Fruit fly (Drosophila melanogaster) whole organism, embryonic: ENCODE data around the gene scaf6.

Experiments used
- B-H2 ChIP-seq: fragments of 200-800 bp; sonication (Bioruptor generic); optimal IDR thresholded peaks from 2 replicates; lab custom pipeline; 2018; ENCODE audit warnings: missing biosample characterization, mild to moderate bottlenecking, missing genetic modification characterization
- Bdp1 ChIP-seq: fragments of 200-800 bp; sonication (Bioruptor generic); optimal IDR thresholded peaks from 3 replicates; lab custom pipeline; 2016; ENCODE audit warnings: missing biosample characterization, missing genetic modification characterization
- C15 ChIP-seq: fragments of 200-800 bp; sonication (Bioruptor generic); IDR thresholded peaks from 3 replicates; pipeline ENCODE4 v1.3.6; 2022; ENCODE audit warnings: missing biosample characterization, missing genetic modification characterization
- CG12071 ChIP-seq: fragments of 200-800 bp; sonication (Bioruptor generic); optimal IDR thresholded peaks from 3 replicates; lab custom pipeline; 2018; ENCODE audit warnings: missing biosample characterization, mild to moderate bottlenecking, missing genetic modification characterization
- CG13775 ChIP-seq: fragments of 200-800 bp; sonication (Bioruptor generic); optimal IDR thresholded peaks from 3 replicates; lab custom pipeline; 2017; ENCODE audit warnings: missing biosample characterization, mild to moderate bottlenecking, missing genetic modification characterization
- CG14050 ChIP-seq: fragments of 200-800 bp; sonication (Bioruptor generic); IDR thresholded peaks from 3 replicates; pipeline ENCODE4 v1.3.6; 2022; ENCODE audit warnings: missing biosample characterization, missing genetic modification characterization
- CG14965 ChIP-seq: fragments of 200-800 bp; sonication (Bioruptor generic); optimal IDR thresholded peaks from 2 replicates; lab custom pipeline; 2016; ENCODE audit warnings: missing biosample characterization, missing genetic modification characterization, borderline replicate concordance
- CG15696 ChIP-seq: fragments of 200-800 bp; sonication (Bioruptor generic); optimal IDR thresholded peaks from 2 replicates; lab custom pipeline; 2019; ENCODE audit warnings: missing biosample characterization, mild to moderate bottlenecking, missing genetic modification characterization, moderate library complexity
- CG32767 ChIP-seq: fragments of 200-800 bp; sonication (Bioruptor generic); IDR thresholded peaks from 2 replicates; pipeline ENCODE4 v1.3.6; 2022; ENCODE audit warnings: missing biosample characterization, missing genetic modification characterization
- CG32772 ChIP-seq: fragments of 200-800 bp; sonication (Bioruptor generic); IDR thresholded peaks from 2 replicates; pipeline ENCODE4 v1.3.6; 2022; ENCODE audit warnings: missing biosample characterization, missing genetic modification characterization
- CG33557 ChIP-seq: fragments of 200-800 bp; sonication (Bioruptor generic); optimal IDR thresholded peaks from 2 replicates; lab custom pipeline; 2019; ENCODE audit warnings: missing biosample characterization, mild to moderate bottlenecking, missing genetic modification characterization, moderate library complexity
- CG4424 ChIP-seq: fragments of 200-800 bp; sonication (Bioruptor generic); optimal IDR thresholded peaks from 3 replicates; lab custom pipeline; 2016; ENCODE audit warnings: missing biosample characterization, missing genetic modification characterization
- CG4617 ChIP-seq: fragments of 200-800 bp; sonication (Bioruptor generic); optimal IDR thresholded peaks from 3 replicates; lab custom pipeline; 2016; ENCODE audit warnings: missing biosample characterization, missing genetic modification characterization, borderline replicate concordance
- CG4730 ChIP-seq: fragments of 200-800 bp; sonication (Bioruptor generic); IDR thresholded peaks from 2 replicates; pipeline ENCODE4 v1.3.6; 2022; ENCODE audit warnings: missing biosample characterization, missing genetic modification characterization
- CG4820 ChIP-seq: fragments of 200-800 bp; sonication (Bioruptor generic); optimal IDR thresholded peaks from 3 replicates; lab custom pipeline; 2016; ENCODE audit warnings: missing biosample characterization, missing genetic modification characterization
- CG6254 ChIP-seq: fragments of 200-800 bp; sonication (Bioruptor generic); optimal IDR thresholded peaks from 3 replicates; lab custom pipeline; 2017; ENCODE audit warnings: mild to moderate bottlenecking, missing biosample characterization, missing genetic modification reagents, missing genetic modification characterization
- CG7372 ChIP-seq: fragments of 200-800 bp; sonication (Bioruptor generic); IDR thresholded peaks from 2 replicates; pipeline ENCODE4 v1.3.6; 2022; ENCODE audit warnings: missing biosample characterization, missing genetic modification characterization
- CG8388 ChIP-seq: fragments of 200-800 bp; sonication (Bioruptor generic); optimal IDR thresholded peaks from 2 replicates; lab custom pipeline; 2019; ENCODE audit warnings: missing biosample characterization, mild to moderate bottlenecking, missing genetic modification characterization, moderate library complexity
- CG8478 ChIP-seq: fragments of >200 bp; optimal IDR thresholded peaks from 2 replicates; lab custom pipeline; 2018
- CG9727 ChIP-seq: fragments of 200-800 bp; sonication (Bioruptor generic); optimal IDR thresholded peaks from 3 replicates; lab custom pipeline; 2017; ENCODE audit warnings: missing biosample characterization, mild to moderate bottlenecking, missing genetic modification characterization
- Dbx ChIP-seq: fragments of 200-800 bp; sonication (Bioruptor generic); IDR thresholded peaks from 3 replicates; pipeline ENCODE4 v1.3.6; 2022; ENCODE audit warnings: missing biosample characterization, missing genetic modification characterization
- Doc3 ChIP-seq: fragments of 200-800 bp; sonication (Bioruptor generic); IDR thresholded peaks from 3 replicates; pipeline ENCODE4 v1.3.6; 2022; ENCODE audit warnings: missing biosample characterization, missing genetic modification characterization; ENCODE audit not compliant: partially characterized antibody
- Eip74EF ChIP-seq, 2 experiments: fragments of 200-800 bp in 1 of 2; fragments of >200 bp in 1 of 2; sonication (Bioruptor generic) in 1 of 2; optimal IDR thresholded peaks; 2 replicates each; lab custom pipeline; 2017 to 2019; ENCODE audit warnings: missing biosample characterization in 2 of 2, missing genetic modification characterization in 2 of 2, mild to moderate bottlenecking in 1 of 2, moderate library complexity in 1 of 2
- Ets65A ChIP-seq: fragments of 200-800 bp; sonication (Bioruptor generic); peaks from one replicate; lab custom pipeline; 2016; ENCODE audit warnings: missing biosample characterization, missing genetic modification characterization
- Ets97D ChIP-seq: fragments of 200-800 bp; sonication (Bioruptor generic); optimal IDR thresholded peaks from 3 replicates; lab custom pipeline; 2016; ENCODE audit warnings: missing biosample characterization, missing genetic modification characterization
- HmgD ChIP-seq: fragments of 200-800 bp; sonication (Bioruptor generic); optimal IDR thresholded peaks from 3 replicates; lab custom pipeline; 2016; ENCODE audit warnings: missing biosample characterization, missing genetic modification characterization
- Max ChIP-seq: fragments of 200-800 bp; sonication (Bioruptor generic); optimal IDR thresholded peaks from 2 replicates; lab custom pipeline; 2016; ENCODE audit warnings: missing biosample characterization, mild to moderate bottlenecking, missing genetic modification characterization
- Stat92E ChIP-seq, 3 experiments: fragments of >200 bp in 2 of 3; fragments of 200-800 bp in 1 of 3; sonication (Bioruptor generic) in 1 of 3; optimal IDR thresholded peaks; 2 replicates each; lab custom pipeline; 2017 to 2019; ENCODE audit warnings: missing biosample characterization in 3 of 3, missing genetic modification characterization in 3 of 3, mild to moderate bottlenecking in 1 of 3, moderate library complexity in 1 of 3
- al ChIP-seq: fragments of 200-800 bp; sonication (Bioruptor generic); IDR thresholded peaks from 2 replicates; pipeline ENCODE4 v1.3.6; 2022; ENCODE audit warnings: missing biosample characterization, missing genetic modification characterization
- ato ChIP-seq: fragments of 200-800 bp; sonication (Bioruptor generic); IDR thresholded peaks from 2 replicates; pipeline ENCODE4 v1.3.6; 2022; ENCODE audit warnings: missing biosample characterization, missing genetic modification characterization; ENCODE audit not compliant: partially characterized antibody
- chm ChIP-seq: fragments of 200-800 bp; sonication (Bioruptor generic); IDR thresholded peaks from 2 replicates; pipeline ENCODE4 v1.3.6; 2022; ENCODE audit warnings: missing biosample characterization, missing genetic modification characterization
- ci ChIP-seq: fragments of 200-800 bp; sonication (Bioruptor generic); IDR thresholded peaks from 3 replicates; pipeline ENCODE4 v1.3.6; 2022; ENCODE audit warnings: missing biosample characterization, missing genetic modification characterization
- crol ChIP-seq: fragments of 200-800 bp; sonication (Bioruptor generic); IDR thresholded peaks from 2 replicates; pipeline ENCODE4 v1.3.6; 2022; ENCODE audit warnings: missing biosample characterization, missing genetic modification characterization
- dysf ChIP-seq: fragments of 200-800 bp; sonication (Bioruptor generic); IDR thresholded peaks from 3 replicates; pipeline ENCODE4 v1.3.6; 2022; ENCODE audit warnings: missing biosample characterization, missing genetic modification characterization
- ems ChIP-seq: fragments of 200-800 bp; sonication (Bioruptor generic); optimal IDR thresholded peaks from 3 replicates; lab custom pipeline; 2016; ENCODE audit warnings: missing biosample characterization, missing genetic modification characterization
- en ChIP-seq: fragments of 200-800 bp; sonication (Bioruptor generic); optimal IDR thresholded peaks from 2 replicates; lab custom pipeline; 2016; ENCODE audit warnings: missing biosample characterization, missing genetic modification characterization
- exex ChIP-seq: fragments of 200-800 bp; sonication (Bioruptor generic); optimal IDR thresholded peaks from 4 replicates; lab custom pipeline; 2018; ENCODE audit warnings: missing biosample characterization, mild to moderate bottlenecking, missing genetic modification characterization, moderate library complexity
- eyg ChIP-seq: fragments of 200-800 bp; sonication (Bioruptor generic); optimal IDR thresholded peaks from 3 replicates; lab custom pipeline; 2016; ENCODE audit warnings: missing biosample characterization, missing genetic modification characterization
- fu2 ChIP-seq: fragments of 200-800 bp; sonication (Bioruptor generic); optimal IDR thresholded peaks from 2 replicates; lab custom pipeline; 2016; ENCODE audit warnings: missing biosample characterization, missing genetic modification characterization
- gce ChIP-seq: fragments of 200-800 bp; sonication (Bioruptor generic); IDR thresholded peaks from 3 replicates; pipeline ENCODE4 v1.3.6; 2022; ENCODE audit warnings: missing biosample characterization, missing genetic modification characterization
- gem ChIP-seq: fragments of 200-800 bp; sonication (Bioruptor generic); optimal IDR thresholded peaks from 2 replicates; lab custom pipeline; 2019; ENCODE audit warnings: missing biosample characterization, mild to moderate bottlenecking, missing genetic modification characterization, moderate library complexity
- gro ChIP-seq: fragments of 200-800 bp; sonication (Bioruptor generic); optimal IDR thresholded peaks from 2 replicates; lab custom pipeline; 2016; ENCODE audit warnings: missing biosample characterization, missing genetic modification characterization
- gsb-n ChIP-seq: fragments of 200-800 bp; sonication (Bioruptor generic); optimal IDR thresholded peaks from 3 replicates; lab custom pipeline; 2018; ENCODE audit warnings: missing biosample characterization, mild to moderate bottlenecking, missing genetic modification characterization
- h ChIP-seq: fragments of >200 bp; optimal IDR thresholded peaks from 2 replicates; lab custom pipeline; 2017
- insv ChIP-seq, 2 experiments: fragments of 200-800 bp; sonication (Bioruptor generic); optimal IDR thresholded peaks; 3 replicates each; lab custom pipeline; 2016 to 2018; ENCODE audit warnings: missing biosample characterization in 2 of 2, missing genetic modification characterization in 2 of 2
- klu ChIP-seq: fragments of 200-800 bp; sonication (Bioruptor generic); IDR thresholded peaks from 2 replicates; pipeline ENCODE4 v1.3.6; 2022; ENCODE audit warnings: missing biosample characterization, missing genetic modification characterization
- kni ChIP-seq: fragments of 200-800 bp; sonication (Bioruptor generic); optimal IDR thresholded peaks from 3 replicates; lab custom pipeline; 2017; ENCODE audit warnings: mild to moderate bottlenecking, missing biosample characterization, missing genetic modification reagents, missing genetic modification characterization
- pan ChIP-seq, 4 experiments: fragments of >200 bp in 3 of 4; fragments of 200-800 bp in 1 of 4; sonication (Bioruptor generic) in 1 of 4; optimal IDR thresholded peaks in 3 of 4; IDR thresholded peaks in 1 of 4; 2 replicates each; pipeline versions ENCODE4 v1.3.6 to Lab custom; 2017 to 2022; ENCODE audit warnings: missing biosample characterization in 2 of 4, missing genetic modification characterization in 2 of 4, mixed read lengths in 1 of 4
- pnt ChIP-seq: fragments of 200-800 bp; sonication (Bioruptor generic); optimal IDR thresholded peaks from 3 replicates; lab custom pipeline; 2016; ENCODE audit warnings: missing biosample characterization, missing genetic modification characterization
- tgo ChIP-seq: fragments of 200-800 bp; sonication (Bioruptor generic); IDR thresholded peaks from 3 replicates; pipeline ENCODE4 v1.3.6; 2022; ENCODE audit warnings: missing biosample characterization, missing genetic modification characterization

Gene scaf6

dm6 chr3L:17004765-17005414 lies 37.5 kb downstream of the scaf6 start:
- no peak for TF ChIP-seq ems (GFP tag; lab: Kevin White, UChicago)
- TF ChIP-seq HmgD = no peak
- TF ChIP-seq CG14050 (GFP tag; lab: Robert Waterston, UW) = 0 out of 3 replicates have a peak, but pooled peaks have one; percentile 19
- no peak for TF ChIP-seq h (lab: Kevin White, UChicago)
- no peak for TF ChIP-seq Dbx (GFP tag; lab: Robert Waterston, UW)
- no peak for TF ChIP-seq gsb-n (tag; lab: Kevin White, UChicago)
- TF ChIP-seq insv (GFP tag; optimal IDR thresholded peaks at IDR 0.05; lab: Kevin White, UChicago) = no peak
- peak; percentile 30 for TF ChIP-seq en
- TF ChIP-seq CG12071 (GFP tag; lab: Kevin White, UChicago) = no peak
- 0 out of 3 replicates have a peak, but pooled peaks have one; percentile 26 for TF ChIP-seq ci (GFP tag; lab: Robert Waterston, UW)
- no peak for TF ChIP-seq CG4424 (GFP tag; lab: Kevin White, UChicago)
- TF ChIP-seq Stat92E (GFP tag; optimal IDR thresholded peaks at IDR 0.05; lab: Kevin White, UChicago) = no peak
- TF ChIP-seq gem (tag; lab: Kevin White, UChicago) = no peak
- no peak for TF ChIP-seq eyg
- TF ChIP-seq tgo (GFP tag; lab: Robert Waterston, UW) = peak; percentile 34; the same call in 1 of the 3 replicates
- TF ChIP-seq CG7372 (GFP tag; lab: Robert Waterston, UW) = peak; percentile 44
- peak; percentile 79 for TF ChIP-seq crol (GFP tag; lab: Robert Waterston, UW)
- TF ChIP-seq kni (GFP tag; lab: Kevin White, UChicago) = peak; percentile 3
- peak; percentile 25 for TF ChIP-seq CG15696 (tag; lab: Kevin White, UChicago)
- TF ChIP-seq CG4820 (GFP tag; lab: Kevin White, UChicago) = no peak
- TF ChIP-seq gce (GFP tag; lab: Robert Waterston, UW) = 0 out of 3 replicates have a peak, but pooled peaks have one; percentile 35
- no peak for TF ChIP-seq pan (optimal IDR thresholded peaks at IDR 0.05; lab: Kevin White, UChicago)
- peak in 1 of 2 experiments; percentile 17 for TF ChIP-seq pan (GFP tag; optimal IDR thresholded peaks at IDR 0.05 in 1 of 2, IDR thresholded peaks at IDR 0.05 in 1 of 2)
- TF ChIP-seq Eip74EF (GFP tag; optimal IDR thresholded peaks at IDR 0.05; lab: Kevin White, UChicago) = no peak
- no peak for TF ChIP-seq CG13775 (GFP tag; lab: Kevin White, UChicago)
- TF ChIP-seq CG8478 (lab: Kevin White, UChicago) = no peak
- TF ChIP-seq CG14965 = no peak
- no peak for TF ChIP-seq gro (GFP tag; lab: Kevin White, UChicago)
- TF ChIP-seq CG32767 (GFP tag; lab: Robert Waterston, UW) = no peak; the same call in 1 of the 2 replicates
- TF ChIP-seq CG33557 (GFP tag; lab: Kevin White, UChicago) = peak; percentile 20
- TF ChIP-seq ato (GFP tag; lab: Robert Waterston, UW) = no peak
- TF ChIP-seq C15 (GFP tag; lab: Robert Waterston, UW) = 0 out of 3 replicates have a peak, but pooled peaks have one; percentile 41
- TF ChIP-seq CG4730 = 0 out of 2 replicates have a peak, but pooled peaks have one; percentile 3
- TF ChIP-seq CG32772 (GFP tag; lab: Robert Waterston, UW) = peak; percentile 56; the same call in 1 of the 2 replicates
- no peak for TF ChIP-seq CG8388 (GFP tag; lab: Kevin White, UChicago)
- 0 out of 2 replicates have a peak, but pooled peaks have one; percentile 6 for TF ChIP-seq klu (GFP tag; lab: Robert Waterston, UW)
- TF ChIP-seq dysf (GFP tag; lab: Robert Waterston, UW) = peak; percentile 22; the same call in 2 of the 3 replicates
- TF ChIP-seq Max (GFP tag; lab: Kevin White, UChicago) = no peak
- no peak for TF ChIP-seq Bdp1 (GFP tag; lab: Kevin White, UChicago)
- peak; percentile 4 for TF ChIP-seq exex (tag; lab: Kevin White, UChicago)
- no peak for TF ChIP-seq CG4617 (GFP tag; lab: Kevin White, UChicago)
- TF ChIP-seq CG6254 (GFP tag; lab: Kevin White, UChicago) = no peak
- TF ChIP-seq al (GFP tag; lab: Robert Waterston, UW) = peak; percentile 57
- no peak for TF ChIP-seq pnt
- no peak for TF ChIP-seq fu2 (GFP tag; lab: Kevin White, UChicago)
- no peak for TF ChIP-seq Doc3 (GFP tag; lab: Robert Waterston, UW)
- TF ChIP-seq Ets65A = no peak
- TF ChIP-seq chm (GFP tag; lab: Robert Waterston, UW) = no peak
- no peak for TF ChIP-seq Ets97D (GFP tag; lab: Kevin White, UChicago)
- no peak for TF ChIP-seq CG9727 (GFP tag; lab: Kevin White, UChicago)
- TF ChIP-seq B-H2 = no peak
